Worm (Caenorhabditis elegans) whole organism, L4 larva: ENCODE results near the gene natc-1.
"Not testable (repeated sequence)": the region's sequence is repeated elsewhere in the genome, so short reads cannot be mapped to it uniquely, and the experiment has no call there.

Experiments used
- D1046.2 ChIP-seq: fragments of 200-800 bp; sonication (Bioruptor generic); IDR thresholded peaks from 2 replicates; pipeline ENCODE4 v1.3.6; 2022; ENCODE audit warnings: missing genetic modification characterization, missing compliant biosample characterization
- F26F4.8 ChIP-seq: fragments of 200-800 bp; sonication (Bioruptor generic); conservative IDR thresholded peaks from 2 replicates; pipeline ENCODE4 v1.3.6; 2022; ENCODE audit warnings: missing genetic modification characterization, missing compliant biosample characterization
- F44E2.7 ChIP-seq: fragments of 200-800 bp; sonication (Bioruptor generic); IDR thresholded peaks from 2 replicates; pipeline ENCODE4 v2.1.2; 2022; ENCODE audit warnings: missing genetic modification characterization, missing compliant biosample characterization
- Y48G9A.11 ChIP-seq: fragments of 200-800 bp; sonication (Bioruptor generic); IDR thresholded peaks from 2 replicates; pipeline ENCODE4 v1.3.6; 2022; ENCODE audit warnings: missing genetic modification reagents, missing genetic modification characterization, missing compliant biosample characterization
- Y75B8A.6 ChIP-seq: fragments of 200-800 bp; sonication (Bioruptor generic); IDR thresholded peaks from 2 replicates; pipeline ENCODE4 v1.3.6; 2022; ENCODE audit warnings: missing genetic modification reagents, missing genetic modification characterization, missing compliant biosample characterization
- ZK337.2 ChIP-seq: fragments of 200-800 bp; sonication (Bioruptor generic); IDR thresholded peaks from 2 replicates; pipeline ENCODE4 v1.3.6; 2022; ENCODE audit warnings: missing genetic modification reagents, missing genetic modification characterization, missing compliant biosample characterization
- ZK546.5 ChIP-seq, 2 experiments: sonication (generic microtip); optimal IDR thresholded peaks; 2 replicates each; lab custom pipeline; 2017; ENCODE audit warnings: missing biosample characterization in 2 of 2, missing genetic modification characterization in 2 of 2
- aly-2 ChIP-seq: sonication (generic microtip); optimal IDR thresholded peaks from 2 replicates; lab custom pipeline; 2018; ENCODE audit warnings: missing biosample characterization, missing genetic modification characterization
- ama-1 ChIP-seq: fragments of 150-350 bp; optimal IDR thresholded peaks from 2 replicates; lab custom pipeline; 2014; ENCODE audit warnings: inconsistent platforms, mixed read lengths
- attf-4 ChIP-seq: sonication (generic microtip); optimal IDR thresholded peaks from 3 replicates; lab custom pipeline; 2017; ENCODE audit warnings: missing biosample characterization, missing genetic modification characterization
- cey-2 ChIP-seq: sonication (generic microtip); optimal IDR thresholded peaks from 3 replicates; lab custom pipeline; 2017; ENCODE audit warnings: missing genetic modification characterization, mild to moderate bottlenecking, missing compliant biosample characterization, antibody characterized with exemption, borderline replicate concordance; ENCODE audit not compliant: insufficient read depth
- ctbp-1 ChIP-seq: fragments of 200-800 bp; sonication (Bioruptor generic); IDR thresholded peaks from 2 replicates; pipeline ENCODE4 v1.3.6; 2022; ENCODE audit warnings: missing genetic modification reagents, missing genetic modification characterization, missing compliant biosample characterization
- daf-12 ChIP-seq: fragments of 150-350 bp; optimal IDR thresholded peaks from 2 replicates; lab custom pipeline; 2014; ENCODE audit warnings: missing biosample characterization, missing genetic modification reagents, missing genetic modification characterization
- daf-16 ChIP-seq, 3 experiments: sonication (generic microtip); optimal IDR thresholded peaks; 2 replicates each; lab custom pipeline; 2016 to 2017; ENCODE audit warnings: missing genetic modification characterization in 3 of 3, missing genetic modification reagents in 3 of 3, mild to moderate bottlenecking in 2 of 3, missing compliant biosample characterization in 2 of 3, missing biosample characterization in 1 of 3, moderate library complexity in 1 of 3
- dmd-6 ChIP-seq: fragments of 200-800 bp; sonication (Bioruptor generic); IDR thresholded peaks from 2 replicates; pipeline ENCODE4 v1.3.6; 2022; ENCODE audit warnings: missing genetic modification reagents, missing genetic modification characterization, missing compliant biosample characterization
- dmd-8 ChIP-seq: fragments of 200-800 bp; sonication (Bioruptor generic); IDR thresholded peaks from 2 replicates; pipeline ENCODE4 v1.3.6; 2022; ENCODE audit warnings: missing genetic modification characterization, missing compliant biosample characterization
- dmd-9 ChIP-seq: fragments of 200-800 bp; sonication (Bioruptor generic); IDR thresholded peaks from 2 replicates; pipeline ENCODE4 v1.3.6; 2022; ENCODE audit warnings: missing genetic modification reagents, missing genetic modification characterization, missing compliant biosample characterization
- egl-43 ChIP-seq: fragments of 200-800 bp; sonication (Bioruptor generic); IDR thresholded peaks from 2 replicates; pipeline ENCODE4 v1.3.6; 2022; ENCODE audit warnings: missing genetic modification reagents, missing genetic modification characterization, missing compliant biosample characterization
- hlh-11 ChIP-seq: fragments of 200-800 bp; sonication (Bioruptor generic); optimal IDR thresholded peaks from 2 replicates; lab custom pipeline; 2018; ENCODE audit warnings: mild to moderate bottlenecking, missing genetic modification characterization, missing compliant biosample characterization
- hlh-30 ChIP-seq: sonication (generic microtip); optimal IDR thresholded peaks from 2 replicates; lab custom pipeline; 2017; ENCODE audit warnings: antibody characterized with exemption, mild to moderate bottlenecking, missing genetic modification characterization, missing compliant biosample characterization; ENCODE audit not compliant: insufficient read depth
- hmg-1.1 ChIP-seq: fragments of 200-800 bp; sonication (Bioruptor generic); IDR thresholded peaks from 2 replicates; pipeline ENCODE4 v1.3.6; 2022; ENCODE audit warnings: missing genetic modification reagents, missing genetic modification characterization, missing compliant biosample characterization
- lin-1 ChIP-seq: fragments of 200-800 bp; sonication (Bioruptor generic); IDR thresholded peaks from 2 replicates; pipeline ENCODE4 v1.3.6; 2022; ENCODE audit warnings: missing genetic modification reagents, missing genetic modification characterization, missing compliant biosample characterization
- lin-15B ChIP-seq: fragments of 150-350 bp; sonication (generic microtip); optimal IDR thresholded peaks from 3 replicates; lab custom pipeline; 2014; ENCODE audit warnings: missing biosample characterization, missing genetic modification characterization
- lin-29 ChIP-seq: fragments of 200-800 bp; sonication (Bioruptor generic); IDR thresholded peaks from 2 replicates; pipeline ENCODE4 v1.3.6; 2022; ENCODE audit warnings: missing genetic modification reagents, missing genetic modification characterization, missing compliant biosample characterization
- lin-38 ChIP-seq: fragments of 200-800 bp; sonication (Bioruptor generic); IDR thresholded peaks from 2 replicates; pipeline ENCODE4 v1.3.6; 2022; ENCODE audit warnings: missing genetic modification reagents, missing genetic modification characterization, missing compliant biosample characterization
- lsy-2 ChIP-seq, 2 experiments: fragments of 150-350 bp in 1 of 2; sonication (generic microtip) in 1 of 2; optimal IDR thresholded peaks; 2 replicates each; lab custom pipeline; 2014 to 2017; ENCODE audit warnings: missing biosample characterization in 2 of 2, missing genetic modification characterization in 2 of 2
- mes-2 ChIP-seq: sonication (generic microtip); optimal IDR thresholded peaks from 2 replicates; lab custom pipeline; 2016; ENCODE audit warnings: missing genotype, mild to moderate bottlenecking, missing genetic modification characterization, missing compliant biosample characterization; ENCODE audit not compliant: poor library complexity, severe bottlenecking
- nhr-41 ChIP-seq: fragments of 200-800 bp; sonication (Bioruptor generic); IDR thresholded peaks from 2 replicates; pipeline ENCODE4 v1.3.6; 2022; ENCODE audit warnings: missing genetic modification reagents, missing genetic modification characterization, missing compliant biosample characterization
- nhr-76 ChIP-seq: fragments of 150-350 bp; optimal IDR thresholded peaks from 2 replicates; lab custom pipeline; 2014; ENCODE audit warnings: missing biosample characterization, missing genetic modification characterization
- pha-4 ChIP-seq, 2 experiments: fragments of 150-350 bp in 1 of 2; fragments of 200-800 bp in 1 of 2; sonication (Bioruptor generic) in 1 of 2; IDR thresholded peaks in 1 of 2; optimal IDR thresholded peaks in 1 of 2; 2 replicates each; pipeline versions ENCODE4 v1.3.6 to Lab custom; 2014 to 2022; ENCODE audit warnings: missing genetic modification characterization in 2 of 2, missing genetic modification reagents in 2 of 2, missing biosample characterization in 1 of 2, missing compliant biosample characterization in 1 of 2
- snpc-1.2 ChIP-seq: fragments of 200-800 bp; sonication (Bioruptor generic); IDR thresholded peaks from 2 replicates; pipeline ENCODE4 v1.3.6; 2022; ENCODE audit warnings: missing genetic modification reagents, missing genetic modification characterization, missing compliant biosample characterization
- tra-1 ChIP-seq: fragments of 200-800 bp; sonication (Bioruptor generic); IDR thresholded peaks from 2 replicates; pipeline ENCODE4 v1.3.6; 2022; ENCODE audit warnings: missing genetic modification reagents, missing genetic modification characterization, missing compliant biosample characterization
- unc-62 ChIP-seq, 3 experiments: fragments of 150-350 bp in 1 of 3; sonication (generic microtip); optimal IDR thresholded peaks in 2 of 3; peaks in 1 of 3; 1 replicate in 1 of 3; 2 replicates in 2 of 3; lab custom pipeline; 2014 to 2017; ENCODE audit warnings: missing biosample characterization in 3 of 3, missing genetic modification characterization in 3 of 3, missing genetic modification reagents in 3 of 3, missing genotype in 1 of 3
- vab-7 ChIP-seq: fragments of 200-800 bp; sonication (Bioruptor generic); IDR thresholded peaks from 2 replicates; pipeline ENCODE4 v1.3.6; 2022; ENCODE audit warnings: missing genetic modification reagents, missing genetic modification characterization, missing compliant biosample characterization
- zag-1 ChIP-seq: fragments of 150-350 bp; optimal IDR thresholded peaks from 2 replicates; lab custom pipeline; 2014; ENCODE audit warnings: missing biosample characterization, missing genetic modification characterization
- zip-11 ChIP-seq: fragments of 200-800 bp; sonication (Bioruptor generic); IDR thresholded peaks from 2 replicates; pipeline ENCODE4 v1.3.6; 2022; ENCODE audit warnings: missing genetic modification characterization, missing compliant biosample characterization
- zip-2 ChIP-seq: fragments of 150-350 bp; optimal IDR thresholded peaks from 2 replicates; lab custom pipeline; 2014; ENCODE audit warnings: missing biosample characterization, missing genetic modification characterization

natc-1 gene

DNA sequence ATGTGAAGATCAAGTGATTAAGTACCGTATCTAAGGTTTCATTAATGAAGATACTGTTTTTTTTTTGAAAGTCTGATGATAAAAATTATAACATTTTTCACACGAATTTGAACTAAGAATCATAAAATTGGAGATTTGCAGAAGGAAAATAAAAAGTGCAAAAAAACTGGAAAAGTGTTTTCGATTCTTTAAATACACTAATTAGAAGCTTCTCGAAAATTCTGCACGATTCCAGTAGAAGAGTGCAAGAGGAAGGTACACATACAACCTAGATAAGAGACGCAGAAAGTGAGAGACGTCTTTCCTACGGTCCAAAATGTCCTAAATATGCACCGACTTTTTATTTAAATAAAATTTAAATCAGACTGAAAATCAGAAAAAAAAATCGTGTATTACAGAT, 35.9 kb upstream of the natc-1 start (continued):
- no peak for TF ChIP-seq ama-1 (lab: Kevin White, UChicago)
- no peak for TF ChIP-seq unc-62 (GFP tag; optimal IDR thresholded peaks at IDR 0.05 in 1 of 2; lab: Kevin White, UChicago)
- no peak for TF ChIP-seq unc-62 (tag; optimal IDR thresholded peaks at IDR 0.05; lab: Kevin White, UChicago)
- no peak for TF ChIP-seq zag-1 (tag; lab: Kevin White, UChicago)

DNA sequence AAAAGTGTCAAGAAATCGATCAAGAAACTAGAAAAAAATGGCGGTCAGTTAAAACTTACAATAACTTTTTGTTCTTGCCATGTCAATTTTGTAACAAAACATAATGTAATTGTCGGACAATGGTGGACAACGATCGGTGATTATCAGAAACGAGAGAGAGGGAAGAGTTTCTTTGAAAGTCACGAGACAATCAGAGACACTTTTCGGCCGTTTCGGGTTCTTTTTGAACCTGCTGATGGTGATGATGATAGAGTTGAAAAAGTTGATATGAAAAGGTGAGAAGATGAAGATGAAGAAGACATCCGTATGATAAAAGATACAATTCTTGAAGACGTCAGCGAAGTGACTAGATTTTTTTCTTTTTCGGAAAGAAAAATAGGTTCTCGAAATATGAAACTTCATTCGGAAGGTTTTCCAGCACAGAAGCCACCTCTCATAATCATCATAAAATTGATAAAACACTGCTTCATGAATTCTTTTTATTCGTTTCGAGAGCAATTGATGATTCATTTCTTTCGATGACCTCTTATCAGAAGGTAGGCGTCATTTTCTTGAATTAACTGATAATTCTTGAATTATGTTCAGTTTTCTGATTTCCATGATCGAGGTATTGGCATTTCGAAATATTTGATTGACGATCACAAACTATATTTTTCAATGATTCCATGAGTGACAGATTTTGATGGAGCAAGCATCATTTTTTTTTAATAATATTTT, 35.3 kb upstream of the natc-1 start:
- no peak for TF ChIP-seq daf-16 (GFP tag; optimal IDR thresholded peaks at IDR 0.05; lab: Kevin White, UChicago)
- TF ChIP-seq daf-16 (tag; optimal IDR thresholded peaks at IDR 0.05; lab: Kevin White, UChicago) = peak; percentile 4
- peak; percentile 79 for TF ChIP-seq dmd-6 (GFP tag; lab: Robert Waterston, UW)
- no peak for TF ChIP-seq aly-2 (tag; lab: Kevin White, UChicago)
- TF ChIP-seq lin-15B (tag; lab: Kevin White, UChicago) = no peak
- TF ChIP-seq F44E2.7 = no peak
- TF ChIP-seq ZK546.5 (tag; optimal IDR thresholded peaks at IDR 0.05; lab: Kevin White, UChicago) = no peak
- no peak for TF ChIP-seq nhr-76 (tag; lab: Kevin White, UChicago)
- TF ChIP-seq cey-2 (tag; lab: Kevin White, UChicago) = peak; percentile 29
- TF ChIP-seq attf-4 (tag; lab: Kevin White, UChicago) = no peak
- TF ChIP-seq hlh-11 (tag; lab: Kevin White, UChicago) = peak; percentile 41
- no peak for TF ChIP-seq zip-2
- no peak for TF ChIP-seq snpc-1.2 (GFP tag; lab: Robert Waterston, UW)
- TF ChIP-seq hlh-30 = peak; percentile 67
- TF ChIP-seq ctbp-1 = no peak
- TF ChIP-seq mes-2 (tag; lab: Kevin White, UChicago) = no peak
- no peak for TF ChIP-seq lin-29 (GFP tag; lab: Robert Waterston, UW)
- 0 out of 2 replicates have a peak, but pooled peaks have one; percentile 8 for TF ChIP-seq tra-1 (GFP tag; lab: Robert Waterston, UW)
- no peak for TF ChIP-seq lin-1 (GFP tag; lab: Robert Waterston, UW)
- TF ChIP-seq zip-11 (GFP tag; lab: Robert Waterston, UW) = no peak
- TF ChIP-seq nhr-41 (GFP tag; lab: Robert Waterston, UW) = peak; percentile 40; the same call in 1 of the 2 replicates
- TF ChIP-seq unc-62 (GFP tag; optimal IDR thresholded peaks at IDR 0.05 in 1 of 2; lab: Kevin White, UChicago) = peak in 1 of 2 experiments; percentile 75
- no peak for TF ChIP-seq unc-62 (tag; optimal IDR thresholded peaks at IDR 0.05; lab: Kevin White, UChicago)

DNA sequence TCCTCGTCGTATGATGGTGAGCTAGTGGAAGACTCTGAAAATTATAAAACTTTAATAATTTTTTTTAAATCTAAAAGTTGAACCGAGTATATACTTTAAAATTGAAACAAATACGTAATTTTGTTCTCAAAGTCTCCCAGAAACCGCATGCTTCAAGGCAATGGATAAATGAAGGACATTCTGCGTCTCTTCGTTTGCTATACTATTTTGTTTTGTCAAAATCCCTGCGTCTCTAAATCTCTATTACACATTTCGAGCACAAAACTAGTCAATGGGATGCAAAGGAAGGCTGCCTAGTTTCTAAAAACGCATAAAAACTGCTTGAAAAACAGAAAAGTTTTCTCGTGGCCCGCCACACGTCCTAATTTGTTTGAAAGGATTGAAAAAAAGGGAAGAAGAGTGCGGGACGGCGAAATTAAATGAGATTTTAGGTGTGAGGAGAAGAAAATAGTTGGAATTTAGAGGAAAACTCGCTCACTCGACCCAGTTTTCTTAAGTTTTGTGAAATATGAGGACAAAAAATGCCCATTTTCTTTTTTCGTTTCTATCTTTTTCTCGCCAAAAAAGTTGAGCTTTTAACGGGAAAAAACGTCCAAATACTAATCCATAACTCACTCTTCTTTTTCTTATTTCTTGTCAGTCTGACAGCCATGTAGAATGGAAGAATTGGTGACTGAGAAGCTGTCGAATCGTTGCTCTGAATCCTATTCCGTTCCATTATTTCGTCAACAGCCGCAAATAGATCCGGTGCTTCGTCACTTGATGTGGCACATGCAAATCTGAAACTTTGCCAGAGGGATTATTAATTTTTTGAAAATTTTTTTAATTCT, 33.4 kb upstream of the natc-1 start:
- TF ChIP-seq lsy-2 (tag; optimal IDR thresholded peaks at IDR 0.05; lab: Kevin White, UChicago) = peak in 1 of 2 experiments; percentile 44
- TF ChIP-seq hmg-1.1 (GFP tag; lab: Robert Waterston, UW) = 0 out of 2 replicates have a peak, but pooled peaks have one; percentile 22
- TF ChIP-seq hlh-30 = peak; percentile 38
- TF ChIP-seq daf-12 (tag; lab: Kevin White, UChicago) = no peak
- TF ChIP-seq unc-62 (GFP tag; optimal IDR thresholded peaks at IDR 0.05 in 1 of 2; lab: Kevin White, UChicago) = peak in 1 of 2 experiments; percentile 96
- no peak for TF ChIP-seq unc-62 (tag; optimal IDR thresholded peaks at IDR 0.05; lab: Kevin White, UChicago)

ce11 chrV:8431295-8431694, 30.9 kb upstream of the natc-1 start:
- TF ChIP-seq Y75B8A.6 (0 out of 2 replicates have a peak, but pooled peaks have one; percentile 76), dmd-9 (GFP tag; lab: Robert Waterston, UW) (0 out of 2 replicates have a peak, but pooled peaks have one; percentile 39), nhr-41 (GFP tag; lab: Robert Waterston, UW) (0 out of 2 replicates have a peak, but pooled peaks have one; percentile 43), dmd-8 (GFP tag; lab: Robert Waterston, UW) (peak; percentile 87), pha-4 (GFP tag; IDR thresholded peaks at IDR 0.05; lab: Robert Waterston, UW) (peak; percentile 33; the same call in 1 of the 2 replicates), snpc-1.2 (GFP tag; lab: Robert Waterston, UW) (0 out of 2 replicates have a peak, but pooled peaks have one; percentile 24), egl-43 (GFP tag; lab: Robert Waterston, UW) (peak; percentile 75), D1046.2 (GFP tag; lab: Robert Waterston, UW) (0 out of 2 replicates have a peak, but pooled peaks have one; percentile 44), vab-7 (GFP tag; lab: Robert Waterston, UW) (peak; percentile 66), lin-1 (GFP tag; lab: Robert Waterston, UW) (peak; percentile 63; the same call in 1 of the 2 replicates), ZK337.2 (0 out of 2 replicates have a peak, but pooled peaks have one; percentile 33), Y48G9A.11 (GFP tag; lab: Robert Waterston, UW) (0 out of 2 replicates have a peak, but pooled peaks have one; percentile 28), dmd-6 (GFP tag; lab: Robert Waterston, UW) (0 out of 2 replicates have a peak, but pooled peaks have one; percentile 14), hmg-1.1 (GFP tag; lab: Robert Waterston, UW) (peak; percentile 46; the same call in 1 of the 2 replicates), mes-2 (tag; lab: Kevin White, UChicago) (peak; percentile 14), F26F4.8 (GFP tag; lab: Robert Waterston, UW) (peak; percentile 75), lin-38 (GFP tag; lab: Robert Waterston, UW) (peak; percentile 65)
- TF ChIP-seq pha-4 (tag; optimal IDR thresholded peaks at IDR 0.05; lab: Kevin White, UChicago) = not testable (repeated sequence)
